Fruit fly (Drosophila melanogaster): ENCODE data around the gene CG34299.
A peak's percentile ranks its signal among the peaks of the same experiment; 100 is the strongest.

Gene CG34299

DNA sequence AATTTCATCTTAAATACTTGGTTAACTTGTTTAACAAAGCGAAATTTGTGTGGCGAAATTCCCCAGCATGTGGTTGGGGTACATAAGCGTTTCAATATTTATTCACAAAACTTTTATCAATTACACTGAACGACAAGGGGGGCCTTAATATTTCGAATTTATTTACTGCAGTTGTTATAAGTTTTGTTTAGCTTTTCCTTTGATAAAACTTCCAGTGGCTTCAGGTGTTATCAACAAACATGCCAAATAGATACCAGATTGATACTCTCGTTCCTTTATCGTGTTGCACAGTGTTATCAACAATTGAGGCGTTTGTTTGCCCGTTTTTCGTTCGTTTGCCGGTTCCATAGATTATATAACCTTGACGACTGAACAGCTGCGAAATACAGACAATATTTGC lies 30.9 kb downstream of the CG34299 start (continued):
- peak in 1 of 2 experiments; percentile 16 for TF ChIP-seq bsh (GFP tag; optimal IDR thresholded peaks at IDR 0.05)
- TF ChIP-seq ems (GFP tag; optimal IDR thresholded peaks at IDR 0.05) = no peak
- no peak for TF ChIP-seq CG13894 (tag; optimal IDR thresholded peaks at IDR 0.05)
- TF ChIP-seq Ptx1 (GFP tag; IDR thresholded peaks at IDR 0.05) = peak; percentile 18; the same call in 1 of the 2 replicates
- TF ChIP-seq sens (GFP tag) = peak; percentile 86
- no peak for TF ChIP-seq CG17912 (GFP tag; optimal IDR thresholded peaks at IDR 0.05)
- no peak for TF ChIP-seq Sox100B (GFP tag; optimal IDR thresholded peaks at IDR 0.05)
- TF ChIP-seq CG34422 (GFP tag; IDR thresholded peaks at IDR 0.05) = no peak
- TF ChIP-seq Chrac-16 (GFP tag; optimal IDR thresholded peaks at IDR 0.05) = peak; percentile 11
- no peak for TF ChIP-seq bowl (GFP tag; IDR thresholded peaks at IDR 0.05)
- TF ChIP-seq slp2 (GFP tag; optimal IDR thresholded peaks at IDR 0.05) = no peak
- TF ChIP-seq Spps (tag; optimal IDR thresholded peaks at IDR 0.05) = no peak
- TF ChIP-seq CG7963 (GFP tag; IDR thresholded peaks at IDR 0.05; ENCODE audit: partially characterized antibody) = no peak
- no peak for TF ChIP-seq nerfin-1 (tag; optimal IDR thresholded peaks at IDR 0.05)
- no peak for TF ChIP-seq Awh (GFP tag; IDR thresholded peaks at IDR 0.05)
- peak; percentile 55 for TF ChIP-seq unpg (GFP tag; optimal IDR thresholded peaks at IDR 0.05)
- peak; percentile 27 for TF ChIP-seq PHDP (tag; optimal IDR thresholded peaks at IDR 0.05)
- peak; percentile 21 for TF ChIP-seq mam (GFP tag; optimal IDR thresholded peaks at IDR 0.05)
- TF ChIP-seq bcd (GFP tag; optimal IDR thresholded peaks at IDR 0.05) = peak; percentile 24
- TF ChIP-seq zfh1 (GFP tag; IDR thresholded peaks at IDR 0.05) = peak; percentile 63
- no peak for TF ChIP-seq CG1647 (GFP tag; optimal IDR thresholded peaks at IDR 0.05)
- no peak for TF ChIP-seq CG6272 (GFP tag; IDR thresholded peaks at IDR 0.05)
- no peak for TF ChIP-seq CG4617 (GFP tag; optimal IDR thresholded peaks at IDR 0.05; ENCODE audit: borderline replicate concordance)
- TF ChIP-seq CG10366 (GFP tag; IDR thresholded peaks at IDR 0.05) = no peak; the same call in 1 of the 2 replicates
- TF ChIP-seq Blimp-1 (GFP tag; optimal IDR thresholded peaks at IDR 0.05) = peak; percentile 17
- no peak for TF ChIP-seq mld (GFP tag; IDR thresholded peaks at IDR 0.05; ENCODE audit: partially characterized antibody)
- no peak for TF ChIP-seq Deaf1 (tag; optimal IDR thresholded peaks at IDR 0.05)
- no peak for TF ChIP-seq Lpt (GFP tag; optimal IDR thresholded peaks at IDR 0.05)
- no peak for TF ChIP-seq CG1529 (GFP tag; optimal IDR thresholded peaks at IDR 0.05)
- TF ChIP-seq CG4404 (GFP tag; IDR thresholded peaks at IDR 0.05) = peak; percentile 31; the same call in 1 of the 2 replicates
- peak; percentile 4 for TF ChIP-seq caup (GFP tag; optimal IDR thresholded peaks at IDR 0.05; ENCODE audit: severe bottlenecking)
- no peak for TF ChIP-seq vnd (GFP tag; IDR thresholded peaks at IDR 0.05; ENCODE audit: partially characterized antibody)
- no peak for TF ChIP-seq CG3995 (GFP tag; optimal IDR thresholded peaks at IDR 0.05)
- peak; percentile 26 for TF ChIP-seq lilli (GFP tag; optimal IDR thresholded peaks at IDR 0.05)
- peak; percentile 23 for TF ChIP-seq CG30403 (GFP tag; optimal IDR thresholded peaks at IDR 0.05)
- TF ChIP-seq CG9817 (tag; optimal IDR thresholded peaks at IDR 0.05) = peak; percentile 3
- TF ChIP-seq E2f1 (GFP tag; IDR thresholded peaks at IDR 0.05) = peak; percentile 18; the same call in 1 of the 2 replicates
- TF ChIP-seq fu2 (GFP tag; optimal IDR thresholded peaks at IDR 0.05) = peak; percentile 5
- TF ChIP-seq B-H2 (GFP tag; optimal IDR thresholded peaks at IDR 0.05) = no peak
- TF ChIP-seq Sox102F (GFP tag; optimal IDR thresholded peaks at IDR 0.05) = peak; percentile 23
- TF ChIP-seq gem (tag; optimal IDR thresholded peaks at IDR 0.05) = peak; percentile 64
- TF ChIP-seq vvl (GFP tag; IDR thresholded peaks at IDR 0.05) = peak; percentile 53; the same call in 1 of the 2 replicates
- TF ChIP-seq CG8388 (GFP tag; optimal IDR thresholded peaks at IDR 0.05) = peak; percentile 2
- TF ChIP-seq CG10147 (GFP tag; optimal IDR thresholded peaks at IDR 0.05) = no peak
- peak; percentile 24 for TF ChIP-seq CG10979 (tag; optimal IDR thresholded peaks at IDR 0.05)
- TF ChIP-seq CG2116 (GFP tag; optimal IDR thresholded peaks at IDR 0.05) = no peak
- peak; percentile 34; the same call in 1 of the 2 replicates for TF ChIP-seq HLH3B (GFP tag; IDR thresholded peaks at IDR 0.05)
- TF ChIP-seq CG12299 (tag; optimal IDR thresholded peaks at IDR 0.05) = no peak
- TF ChIP-seq otp (GFP tag; IDR thresholded peaks at IDR 0.05) = peak; percentile 35; the same call in 1 of the 3 replicates
- TF ChIP-seq CG14667 (GFP tag; IDR thresholded peaks at IDR 0.05) = no peak
- peak; percentile 23 for TF ChIP-seq CG18262 (tag; optimal IDR thresholded peaks at IDR 0.05)

Measured in whole organism, embryonic.